Fruit fly (Drosophila melanogaster) whole organism, wandering third instar larva: ENCODE results near the gene Orct.

Experiments used
- Abd-B ChIP-seq: fragments of >200 bp; optimal IDR thresholded peaks from 2 replicates; lab custom pipeline; 2017; ENCODE audit warnings: missing biosample characterization, missing genetic modification characterization
- CrebA ChIP-seq: fragments of 200-800 bp; sonication (Bioruptor generic); optimal IDR thresholded peaks from 2 replicates; lab custom pipeline; 2016; ENCODE audit warnings: missing biosample characterization, mild to moderate bottlenecking, missing genetic modification characterization, borderline replicate concordance
- Dfd ChIP-seq: fragments of >200 bp; optimal IDR thresholded peaks from 2 replicates; lab custom pipeline; 2017; ENCODE audit warnings: missing biosample characterization, missing genetic modification characterization
- Dif ChIP-seq: fragments of 200-275, 200-300 bp; sonication (Bioruptor generic); optimal IDR thresholded peaks from 2 replicates; lab custom pipeline; 2018; ENCODE audit warnings: missing biosample characterization, missing genetic modification characterization; ENCODE audit not compliant: partially characterized antibody
- HLH106 ChIP-seq: fragments of 200-800 bp; optimal IDR thresholded peaks from 3 replicates; lab custom pipeline; 2019; ENCODE audit warnings: missing biosample characterization, mild to moderate bottlenecking, missing genetic modification characterization, moderate library complexity
- Myc ChIP-seq: fragments of >200 bp; optimal IDR thresholded peaks from 2 replicates; lab custom pipeline; 2017
- OdsH ChIP-seq: fragments of 200-800 bp; sonication (Bioruptor generic); optimal IDR thresholded peaks from 2 replicates; lab custom pipeline; 2016; ENCODE audit warnings: missing biosample characterization, mild to moderate bottlenecking, missing genetic modification characterization
- Rel ChIP-seq, 2 experiments: fragments of 200-800 bp; sonication (Bioruptor generic) in 1 of 2; optimal IDR thresholded peaks; 2 replicates in 1 of 2; 3 replicates in 1 of 2; lab custom pipeline; 2016 to 2019; ENCODE audit warnings: mild to moderate bottlenecking in 2 of 2, missing biosample characterization in 2 of 2, missing genetic modification characterization in 2 of 2, moderate library complexity in 1 of 2
- fru ChIP-seq: fragments of 200-800 bp; sonication (Bioruptor generic); optimal IDR thresholded peaks from 3 replicates; lab custom pipeline; 2016; ENCODE audit warnings: missing biosample characterization, mild to moderate bottlenecking, missing genetic modification characterization
- pan ChIP-seq: fragments of >200 bp; optimal IDR thresholded peaks from 2 replicates; lab custom pipeline; 2017
- sv ChIP-seq: fragments of 200-800 bp; sonication (Bioruptor generic); optimal IDR thresholded peaks from 3 replicates; lab custom pipeline; 2016; ENCODE audit warnings: missing biosample characterization, missing genetic modification characterization

dm6 chr3R:24229870-24230422, 46.1 kb upstream of the Orct start, which contains the start of gene Spase22-23:
- TF ChIP-seq Dif (GFP tag; lab: Kevin White, UChicago) (no peak), Abd-B (GFP tag; lab: Kevin White, UChicago) (no peak), sv (GFP tag; lab: Kevin White, UChicago) (no peak), CrebA (GFP tag; lab: Kevin White, UChicago) (no peak), OdsH (GFP tag; lab: Kevin White, UChicago) (no peak), Myc (lab: Kevin White, UChicago) (no peak), Dfd (GFP tag; lab: Kevin White, UChicago) (no peak), Rel (GFP tag; optimal IDR thresholded peaks at IDR 0.05; lab: Kevin White, UChicago) (no peak), Rel (tag; optimal IDR thresholded peaks at IDR 0.05; lab: Kevin White, UChicago) (no peak), pan (lab: Kevin White, UChicago) (no peak), fru (GFP tag; lab: Kevin White, UChicago) (no peak), HLH106 (no peak)
